Fruit fly (Drosophila melanogaster) S2 (cell line): ENCODE measurements around the gene myd.

Source experiments
- CG8478 ChIP-seq: fragments of >200 bp; optimal IDR thresholded peaks from 2 replicates; lab custom pipeline; 2018
- CTCF ChIP-seq, 2 experiments: fragments of >200 bp; optimal IDR thresholded peaks; 2 replicates each; lab custom pipeline; 2018

The myd gene

DNA sequence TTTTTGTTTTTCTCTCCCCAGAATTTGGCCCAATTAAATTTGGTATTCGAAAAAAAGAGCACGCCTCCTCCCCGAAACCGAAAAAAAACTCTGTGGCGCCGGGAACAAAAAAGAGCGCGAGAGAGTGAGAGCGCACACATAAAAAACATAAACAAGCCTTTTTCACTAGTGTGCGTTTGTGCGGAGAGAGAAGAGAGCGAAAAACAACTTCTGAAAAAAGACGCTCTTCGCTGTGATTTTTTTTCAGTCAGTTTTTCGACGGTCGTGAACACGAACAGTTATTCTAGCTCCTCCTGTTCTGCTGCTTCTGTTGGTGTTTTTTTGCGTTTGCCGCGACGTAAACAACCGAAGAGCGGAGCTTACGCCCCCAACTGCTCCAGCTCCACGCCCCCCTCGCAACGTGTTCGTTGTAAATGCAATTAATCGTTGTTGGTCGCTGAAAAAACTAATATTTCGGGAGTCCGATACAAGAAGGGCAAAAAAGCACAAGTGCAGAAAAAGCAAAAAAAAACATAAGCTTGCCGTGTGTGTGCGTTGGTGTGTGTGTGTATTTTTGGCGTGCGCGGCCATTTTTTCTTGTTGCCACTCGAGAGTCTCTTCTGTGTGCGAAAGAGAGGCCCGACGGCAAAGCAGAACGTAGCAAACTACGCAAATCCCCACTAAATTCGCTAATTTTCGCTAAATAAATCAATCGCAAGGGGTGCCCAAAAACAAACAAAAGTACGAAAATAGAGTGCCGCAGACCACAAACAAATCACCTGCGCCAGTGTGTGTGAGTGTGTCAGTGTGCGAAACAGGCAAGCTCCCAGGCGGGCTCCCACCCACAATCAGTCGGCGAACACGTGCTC is 16.3 kb upstream of the myd start, which contains the start of gene sqz:
Gene sqz (plus strand): TSS at position 240 of the 848 bp plus-strand sequence.
- TF ChIP-seq CTCF (optimal IDR thresholded peaks at IDR 0.05; lab: Kevin White, UChicago) = no peak
- no peak for TF ChIP-seq CG8478 (lab: Kevin White, UChicago)

DNA sequence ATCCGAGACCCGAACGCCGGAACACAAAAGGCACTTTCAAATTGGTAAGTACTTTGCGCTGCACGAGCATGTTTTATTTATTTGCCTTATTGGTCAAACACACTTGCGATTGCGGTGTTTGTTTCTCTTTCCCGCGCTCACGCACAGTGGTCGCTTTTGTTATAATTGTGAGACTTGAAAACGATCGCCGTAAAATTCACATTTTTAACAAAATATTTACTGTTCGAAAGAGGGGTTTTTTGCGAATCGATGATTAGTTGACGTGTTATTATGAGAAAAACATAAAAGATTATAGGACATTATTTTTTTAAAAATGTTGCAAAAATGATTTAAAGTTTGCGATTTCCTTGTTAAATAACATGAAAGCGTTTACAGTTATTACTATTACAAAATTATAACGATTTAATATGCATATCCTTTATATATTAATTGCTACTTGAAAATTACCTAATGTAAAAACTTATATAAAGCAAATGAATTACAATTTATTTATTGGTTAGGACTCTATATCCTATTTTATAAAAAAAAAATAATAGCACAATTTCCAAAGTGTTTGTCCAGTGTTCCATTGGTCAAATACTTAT is 15.5 kb upstream of the myd start:
- TF ChIP-seq CG8478 (lab: Kevin White, UChicago) (no peak), CTCF (optimal IDR thresholded peaks at IDR 0.05; lab: Kevin White, UChicago) (no peak)

DNA sequence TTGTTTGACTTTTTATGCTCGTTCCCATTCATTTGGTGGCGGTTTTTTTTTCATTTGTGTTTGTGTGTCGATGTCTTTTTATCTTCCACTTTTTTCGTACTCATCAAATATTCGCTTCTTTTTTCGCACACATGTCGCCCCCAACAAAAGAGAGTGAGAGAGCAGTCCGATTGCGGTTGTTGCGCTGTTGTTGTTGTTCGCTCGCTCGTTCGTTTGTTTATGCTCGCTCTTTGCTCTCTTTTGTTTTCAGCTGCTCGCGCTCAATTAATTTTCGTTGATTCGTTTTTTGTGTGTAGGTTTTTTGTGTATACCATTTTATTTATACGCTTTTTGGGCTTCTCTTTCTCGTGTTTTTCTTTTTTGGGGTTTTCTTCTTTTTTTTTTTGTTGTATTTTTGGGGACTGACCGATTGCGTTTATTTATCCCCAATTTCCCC is 14.8 kb upstream of the myd start:
- no peak for TF ChIP-seq CTCF (optimal IDR thresholded peaks at IDR 0.05; lab: Kevin White, UChicago)

DNA sequence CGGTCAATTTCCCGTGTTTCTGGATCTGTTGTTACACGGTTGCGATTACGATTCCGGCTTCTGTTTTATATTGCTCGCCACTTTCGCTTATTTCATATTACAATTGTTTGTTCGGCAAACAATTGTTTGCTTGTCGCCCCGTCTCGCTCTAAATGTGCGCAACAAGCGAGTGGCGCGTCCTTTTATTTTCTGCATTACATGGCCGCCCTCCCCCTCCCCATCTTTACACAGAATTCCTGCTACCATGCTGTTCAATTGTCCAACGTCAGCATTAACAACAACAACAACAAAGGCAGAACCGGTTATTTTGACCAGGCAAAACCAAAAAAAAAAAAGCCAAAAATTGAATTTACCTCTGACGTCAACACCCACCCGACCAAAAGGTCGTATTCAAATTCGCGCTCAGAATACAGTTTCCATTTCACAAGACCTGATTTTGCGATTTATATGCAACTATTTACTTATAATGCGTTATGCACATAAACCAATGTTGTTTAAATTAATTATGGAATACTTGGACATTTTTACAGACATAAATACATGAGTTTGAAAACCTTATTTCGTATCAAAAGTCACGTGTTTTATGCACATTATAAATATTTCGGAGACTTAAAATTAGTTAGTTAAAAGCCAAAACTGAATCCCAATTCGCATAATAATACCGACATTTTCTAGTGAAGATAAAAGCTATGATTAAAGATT is 14.2 kb upstream of the myd start:
- TF ChIP-seq CG8478 (lab: Kevin White, UChicago) (no peak), CTCF (optimal IDR thresholded peaks at IDR 0.05; lab: Kevin White, UChicago) (no peak)

DNA sequence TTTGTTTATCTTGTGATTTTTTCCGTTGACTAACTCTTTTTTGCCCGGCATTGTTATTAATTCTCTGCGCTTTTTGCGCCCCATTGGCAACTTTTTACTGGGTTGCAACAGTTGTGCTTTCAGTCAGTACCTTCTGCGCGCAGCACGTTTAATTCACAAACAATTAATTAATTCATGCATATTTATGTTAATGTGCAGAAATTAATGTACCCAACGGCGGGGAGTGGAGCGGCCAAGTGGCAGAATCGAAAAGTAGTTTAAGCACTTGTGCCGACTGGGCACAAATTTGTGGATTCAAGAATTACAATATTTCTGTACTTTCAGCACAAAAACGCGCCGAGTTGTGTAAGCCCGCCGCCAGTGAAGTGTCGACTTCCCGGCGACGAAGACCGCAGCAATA is 12.9 kb upstream of the myd start:
- no peak for TF ChIP-seq CG8478 (lab: Kevin White, UChicago)
- TF ChIP-seq CTCF (optimal IDR thresholded peaks at IDR 0.05; lab: Kevin White, UChicago) = no peak

DNA sequence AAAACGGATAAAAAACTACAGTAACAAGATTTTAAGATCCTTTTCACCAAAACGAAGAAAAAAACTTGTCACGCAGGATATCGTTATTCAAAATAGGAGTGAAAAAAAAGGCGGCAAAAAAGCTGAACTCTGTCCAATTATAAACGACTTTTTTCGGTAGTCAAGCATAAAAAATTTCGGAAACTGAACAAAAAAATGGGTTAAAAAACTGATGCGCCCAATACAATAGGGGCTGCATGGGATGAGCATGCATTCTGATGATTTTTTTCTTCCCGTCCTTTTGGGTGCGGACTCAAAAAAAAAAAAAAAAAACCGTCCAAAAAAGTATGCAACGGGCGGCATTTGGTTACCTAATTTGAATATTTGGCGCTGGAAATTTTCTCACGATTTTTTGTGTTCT is 5.9 kb upstream of the myd start:
- no peak for TF ChIP-seq CTCF (optimal IDR thresholded peaks at IDR 0.05; lab: Kevin White, UChicago)
- no peak for TF ChIP-seq CG8478 (lab: Kevin White, UChicago)

DNA sequence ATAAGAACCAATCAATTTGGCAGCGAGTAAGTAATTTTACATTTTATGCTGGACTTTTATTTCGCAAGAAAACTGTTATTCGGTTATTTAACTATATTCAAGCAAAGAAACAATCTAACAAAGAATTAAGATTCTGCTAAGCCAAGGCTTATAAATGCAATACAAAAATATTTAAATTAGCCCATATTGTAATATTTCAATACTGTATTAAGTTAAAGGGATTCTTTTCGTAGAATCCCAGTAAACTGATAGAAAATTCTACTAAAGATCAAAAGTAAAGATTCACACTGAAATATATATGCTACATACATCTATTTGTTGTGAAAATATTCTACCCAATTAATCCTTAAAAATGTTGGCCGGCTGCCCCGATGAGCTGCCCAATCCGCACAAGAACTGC is 3.8 kb upstream of the myd start, which contains the start of gene CG14282:
Gene CG14282 (plus strand): TSS at position 301 of the 400 bp plus-strand sequence.
- TF ChIP-seq CTCF (optimal IDR thresholded peaks at IDR 0.05; lab: Kevin White, UChicago) (no peak), CG8478 (lab: Kevin White, UChicago) (no peak)

DNA sequence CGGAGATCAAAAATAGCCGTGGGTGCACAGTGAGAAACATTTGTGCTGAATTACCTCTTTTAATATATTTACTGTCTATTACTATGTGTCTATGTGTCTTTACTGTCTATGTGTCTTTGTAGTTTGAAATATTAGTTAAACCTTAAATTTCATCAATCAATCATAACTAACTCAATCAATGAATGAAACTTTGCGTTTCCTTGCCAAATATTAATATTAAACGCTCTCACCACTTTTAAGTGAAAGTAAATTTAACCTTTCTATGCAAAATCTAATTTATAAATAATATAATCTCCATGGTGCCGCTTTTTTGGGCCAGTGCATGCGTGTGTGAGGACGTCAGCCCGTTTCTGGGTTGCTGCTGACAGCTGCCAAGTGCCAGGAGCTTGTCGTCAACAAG is 755 bp downstream of the myd start:
- TF ChIP-seq CG8478 (lab: Kevin White, UChicago) = no peak
- TF ChIP-seq CTCF (optimal IDR thresholded peaks at IDR 0.05; lab: Kevin White, UChicago) = no peak

DNA sequence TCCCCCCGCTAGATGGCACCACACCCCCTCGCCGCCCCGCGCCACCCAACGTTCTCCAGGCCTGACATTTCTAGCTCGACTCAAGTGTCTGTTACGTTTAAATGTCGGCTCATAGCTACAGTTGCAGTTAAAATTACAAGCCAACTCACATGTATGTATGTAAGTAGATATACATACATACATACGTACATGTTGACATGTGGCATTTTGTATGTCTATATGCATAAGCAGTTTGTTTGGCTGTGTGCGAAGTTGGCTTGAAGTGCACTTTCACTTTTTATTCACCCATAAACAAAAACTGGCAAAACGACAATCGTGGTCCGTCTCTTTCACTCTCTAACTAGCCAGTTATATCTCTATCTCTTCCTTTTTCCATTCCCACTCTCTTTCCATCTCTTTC is 2.4 kb downstream of the myd start:
- no peak for TF ChIP-seq CG8478 (lab: Kevin White, UChicago)
- no peak for TF ChIP-seq CTCF (optimal IDR thresholded peaks at IDR 0.05; lab: Kevin White, UChicago)

DNA sequence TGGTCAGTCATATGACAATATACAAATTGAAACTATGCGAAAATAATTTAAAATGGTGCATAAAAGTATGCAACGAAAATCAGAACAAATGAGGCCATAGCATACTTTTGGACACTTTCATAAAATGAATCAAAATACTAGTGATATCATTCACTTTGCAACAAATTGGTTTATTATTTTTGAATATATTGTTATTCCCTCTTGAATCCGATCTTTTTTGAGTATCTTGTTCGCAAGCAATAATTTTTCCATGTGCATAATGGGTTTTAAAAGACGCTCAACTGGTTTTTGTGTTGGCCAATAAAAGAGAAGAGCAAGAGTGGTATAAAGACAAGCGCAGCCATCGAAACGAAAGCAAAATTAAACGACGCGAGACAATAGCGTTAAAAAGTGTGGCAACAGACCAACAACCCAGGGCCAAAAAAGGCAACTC is 7.3 kb downstream of the myd start:
- TF ChIP-seq CTCF (optimal IDR thresholded peaks at IDR 0.05; lab: Kevin White, UChicago) (no peak), CG8478 (lab: Kevin White, UChicago) (no peak)

DNA sequence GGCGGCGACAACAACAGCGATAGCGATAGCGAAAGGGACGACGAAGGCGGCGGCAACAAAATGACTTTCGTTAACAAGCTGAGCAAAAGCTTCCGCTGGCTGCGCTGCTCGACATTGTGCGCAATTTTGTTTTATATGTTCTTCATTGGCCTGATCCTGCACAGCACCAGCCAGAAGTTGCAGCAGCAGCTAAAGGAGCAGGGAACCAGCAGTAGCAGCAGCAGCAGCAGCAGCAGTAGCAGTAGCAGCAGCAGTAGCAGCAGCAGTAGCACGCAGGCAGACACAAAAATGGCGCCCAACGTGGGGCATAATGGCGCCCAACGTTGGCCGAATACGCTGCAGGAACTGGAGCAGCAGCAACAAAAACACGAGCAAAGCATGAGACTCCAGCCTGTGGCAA is 9.6 kb downstream of the myd start:
- TF ChIP-seq CG8478 (lab: Kevin White, UChicago) = no peak
- TF ChIP-seq CTCF (optimal IDR thresholded peaks at IDR 0.05; lab: Kevin White, UChicago) = no peak

DNA sequence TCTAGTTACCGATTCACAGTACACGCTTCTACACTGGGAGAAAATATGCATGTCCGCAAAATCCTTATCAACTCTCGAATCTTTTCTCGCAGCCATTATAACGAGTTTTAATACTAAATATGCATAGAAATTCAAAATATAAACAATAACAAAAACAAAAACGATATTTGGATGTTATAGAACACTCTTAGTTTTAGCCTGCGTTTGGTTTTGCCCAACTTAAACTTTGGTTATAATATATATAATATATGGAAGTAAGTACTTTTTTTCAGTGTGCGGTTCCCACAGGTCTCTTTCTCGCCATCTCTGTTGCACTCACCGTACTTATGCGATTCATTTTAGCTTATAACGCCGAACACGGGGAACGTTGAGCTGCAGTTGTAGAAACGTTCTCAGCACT is 31.3 kb downstream of the myd start, which contains the start of gene cry:
Gene cry (plus strand): TSS at position 377 of the 400 bp plus-strand sequence.
- TF ChIP-seq CTCF (optimal IDR thresholded peaks at IDR 0.05; lab: Kevin White, UChicago) (no peak), CG8478 (lab: Kevin White, UChicago) (no peak)

DNA sequence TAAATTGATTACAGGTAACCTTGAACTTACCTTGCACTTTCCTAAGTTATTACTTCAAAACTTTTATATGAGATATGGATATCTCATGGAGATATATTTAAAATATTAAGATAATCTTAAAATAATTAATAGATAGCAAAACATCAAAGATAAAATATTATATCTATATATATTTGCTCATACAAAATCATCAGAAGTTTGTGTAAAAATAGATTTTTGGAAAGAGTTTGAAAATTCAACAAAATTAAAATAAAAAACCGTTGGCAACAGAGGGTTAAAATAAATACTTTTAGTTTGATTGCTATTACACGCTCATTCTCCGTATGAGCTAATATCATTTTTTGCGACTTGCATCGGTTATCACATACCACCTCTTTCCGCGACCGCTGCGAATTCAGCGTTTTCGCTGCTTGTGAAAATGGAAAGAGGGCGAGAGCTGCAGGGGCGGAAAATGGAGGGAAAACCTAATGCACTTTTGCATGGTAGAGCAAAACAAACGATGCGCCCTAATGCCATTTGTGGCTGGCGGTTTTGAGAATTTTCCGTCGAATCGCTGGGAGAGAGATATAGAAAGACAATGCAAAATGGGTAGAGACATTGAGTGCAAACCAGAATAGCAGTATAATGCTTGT is 32.2 kb downstream of the myd start:
- TF ChIP-seq CG8478 (lab: Kevin White, UChicago) (no peak), CTCF (optimal IDR thresholded peaks at IDR 0.05; lab: Kevin White, UChicago) (no peak)

DNA sequence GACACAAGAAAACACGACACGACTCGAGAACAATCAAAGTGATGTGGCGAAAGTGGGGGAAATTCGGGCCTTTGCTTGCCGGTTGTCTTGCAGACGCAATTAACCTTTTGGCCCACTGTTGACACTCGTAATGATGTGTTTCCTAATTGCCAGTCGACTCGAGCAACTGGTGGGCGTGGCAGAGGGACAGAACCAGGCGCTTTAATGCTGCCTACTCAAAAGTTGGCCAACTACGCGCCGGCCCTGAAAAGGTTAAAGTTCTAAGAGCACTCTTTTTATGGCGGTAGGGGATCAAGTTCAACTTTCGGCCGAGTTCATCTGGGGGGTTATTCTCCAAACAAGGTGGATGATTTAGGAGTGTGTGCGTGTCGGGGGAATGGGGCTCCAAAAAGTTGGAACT is 40.9 kb downstream of the myd start:
- TF ChIP-seq CTCF (optimal IDR thresholded peaks at IDR 0.05; lab: Kevin White, UChicago) (no peak), CG8478 (lab: Kevin White, UChicago) (no peak)
